Worm (Caenorhabditis elegans): ENCODE results near the gene srbc-21.

- TF ChIP-seq daf-12 (tag; optimal IDR thresholded peaks at IDR 0.05), result no peak
- TF ChIP-seq pqm-1 (tag; optimal IDR thresholded peaks at IDR 0.05), result no peak
- no peak for TF ChIP-seq ztf-11 (tag; optimal IDR thresholded peaks at IDR 0.05)
Observed at ce11 chrV:2181738-2182137, 26.4 kb downstream of the srbc-21 start, which contains the start of gene srbc-16.

Data from whole organism, L4 larva.